Worm (Caenorhabditis elegans) whole organism, young adult: ENCODE results near the gene vnut-1.

ENCODE experiments used
- B0019.2 ChIP-seq: fragments of 200-800 bp; sonication (Bioruptor generic); conservative IDR thresholded peaks from 2 replicates; pipeline ENCODE4 v1.3.6; 2022; ENCODE audit warnings: missing genetic modification reagents, missing genetic modification characterization, missing compliant biosample characterization
- D2030.7 ChIP-seq: fragments of 200-800 bp; sonication (Bioruptor generic); IDR thresholded peaks from 2 replicates; pipeline ENCODE4 v1.3.6; 2022; ENCODE audit warnings: missing genetic modification reagents, missing genetic modification characterization, missing compliant biosample characterization
- F10E7.11 ChIP-seq: sonication (generic microtip); optimal IDR thresholded peaks from 2 replicates; lab custom pipeline; 2017; ENCODE audit warnings: mild to moderate bottlenecking, missing genetic modification characterization, moderate library complexity, missing compliant biosample characterization
- F23B12.7 ChIP-seq: sonication (generic microtip); optimal IDR thresholded peaks from 2 replicates; lab custom pipeline; 2017; ENCODE audit warnings: missing genetic modification characterization, mild to moderate bottlenecking, missing compliant biosample characterization, antibody characterized with exemption, moderate library complexity; ENCODE audit not compliant: insufficient read depth
- F33H1.4 ChIP-seq: fragments of 200-800 bp; sonication (Bioruptor generic); IDR thresholded peaks from 2 replicates; pipeline ENCODE4 v1.3.6; 2022; ENCODE audit warnings: missing genetic modification reagents, missing genetic modification characterization, missing compliant biosample characterization
- F55B11.4 ChIP-seq: sonication (generic microtip); optimal IDR thresholded peaks from 2 replicates; lab custom pipeline; 2016; ENCODE audit warnings: missing compliant biosample characterization, missing genetic modification characterization, borderline replicate concordance; ENCODE audit not compliant: insufficient read depth
- F57A8.1 ChIP-seq: fragments of 200-800 bp; sonication (Bioruptor generic); optimal IDR thresholded peaks from 2 replicates; lab custom pipeline; 2018; ENCODE audit warnings: mild to moderate bottlenecking, missing genetic modification characterization, moderate library complexity, missing compliant biosample characterization
- T07F8.4 ChIP-seq: sonication (generic microtip); optimal IDR thresholded peaks from 2 replicates; lab custom pipeline; 2016; ENCODE audit warnings: mild to moderate bottlenecking, missing genetic modification characterization, moderate library complexity, missing compliant biosample characterization
- T26A5.8 ChIP-seq: sonication (generic microtip); optimal IDR thresholded peaks from 2 replicates; lab custom pipeline; 2016; ENCODE audit warnings: missing genetic modification characterization, missing compliant biosample characterization
- Y95B8A.8 ChIP-seq: fragments of 200-800 bp; sonication (Bioruptor generic); IDR thresholded peaks from 2 replicates; pipeline ENCODE4 v1.3.6; 2022; ENCODE audit warnings: missing genetic modification reagents, missing genetic modification characterization, missing compliant biosample characterization
- akir-1 ChIP-seq: fragments of 200-800 bp; sonication (Bioruptor generic); optimal IDR thresholded peaks from 2 replicates; lab custom pipeline; 2018; ENCODE audit warnings: mild to moderate bottlenecking, missing genetic modification characterization, moderate library complexity, missing compliant biosample characterization
- bed-2 ChIP-seq: fragments of 200-800 bp; sonication (Bioruptor generic); IDR thresholded peaks from 2 replicates; pipeline ENCODE4 v1.3.6; 2022; ENCODE audit warnings: missing genetic modification reagents, missing genetic modification characterization, missing compliant biosample characterization
- ceh-40 ChIP-seq: fragments of 200-800 bp; sonication (Bioruptor generic); IDR thresholded peaks from 2 replicates; pipeline ENCODE4 v1.3.6; 2022; ENCODE audit warnings: missing genetic modification characterization, missing compliant biosample characterization
- ceh-58 ChIP-seq: fragments of 200-800 bp; sonication (Bioruptor generic); IDR thresholded peaks from 2 replicates; pipeline ENCODE4 v1.3.6; 2022; ENCODE audit warnings: missing genetic modification characterization, missing compliant biosample characterization
- ceh-91 ChIP-seq: fragments of 200-800 bp; sonication (Bioruptor generic); IDR thresholded peaks from 2 replicates; pipeline ENCODE4 v1.3.6; 2022; ENCODE audit warnings: missing genetic modification reagents, missing genetic modification characterization, missing compliant biosample characterization
- die-1 ChIP-seq: sonication (generic microtip); optimal IDR thresholded peaks from 2 replicates; lab custom pipeline; 2016; ENCODE audit warnings: missing genotype, mild to moderate bottlenecking, missing genetic modification characterization, missing compliant biosample characterization
- dpl-1 ChIP-seq: fragments of 150-350 bp; optimal IDR thresholded peaks from 2 replicates; lab custom pipeline; 2014; ENCODE audit warnings: missing biosample characterization, missing genetic modification reagents, missing genetic modification characterization
- efl-1 ChIP-seq: fragments of 150-350 bp; optimal IDR thresholded peaks from 2 replicates; lab custom pipeline; 2014; ENCODE audit warnings: missing biosample characterization, missing genetic modification reagents, missing genetic modification characterization
- him-1 ChIP-seq: sonication (generic microtip); optimal IDR thresholded peaks from 2 replicates; lab custom pipeline; 2016; ENCODE audit warnings: missing genotype, missing genetic modification reagents, missing genetic modification characterization, missing compliant biosample characterization
- hlh-12 ChIP-seq: sonication (generic microtip); optimal IDR thresholded peaks from 2 replicates; lab custom pipeline; 2016; ENCODE audit warnings: missing genetic modification characterization, missing compliant biosample characterization
- hmg-1.2 ChIP-seq: fragments of 200-800 bp; sonication (Bioruptor generic); IDR thresholded peaks from 2 replicates; pipeline ENCODE4 v1.3.6; 2022; ENCODE audit warnings: missing genetic modification reagents, missing genetic modification characterization, missing compliant biosample characterization
- lag-1 ChIP-seq: fragments of 200-800 bp; sonication (Bioruptor generic); IDR thresholded peaks from 2 replicates; pipeline ENCODE4 v1.3.6; 2022; ENCODE audit warnings: missing genetic modification reagents, missing genetic modification characterization, missing compliant biosample characterization
- lin-54 ChIP-seq: fragments of 200-800 bp; sonication (Bioruptor generic); optimal IDR thresholded peaks from 2 replicates; lab custom pipeline; 2018; ENCODE audit warnings: mild to moderate bottlenecking, missing genetic modification characterization, missing compliant biosample characterization
- lsl-1 ChIP-seq: fragments of 200-800 bp; sonication (Bioruptor generic); optimal IDR thresholded peaks from 2 replicates; lab custom pipeline; 2018; ENCODE audit warnings: mild to moderate bottlenecking, missing genetic modification characterization, moderate library complexity, missing compliant biosample characterization
- lsy-27 ChIP-seq: sonication (generic microtip); optimal IDR thresholded peaks from 2 replicates; lab custom pipeline; 2017; ENCODE audit warnings: missing genetic modification characterization, mild to moderate bottlenecking, missing compliant biosample characterization, antibody characterized with exemption, missing genotype, borderline replicate concordance; ENCODE audit not compliant: insufficient read depth
- madf-10 ChIP-seq: sonication (generic microtip); optimal IDR thresholded peaks from 2 replicates; lab custom pipeline; 2016; ENCODE audit warnings: mild to moderate bottlenecking, missing genetic modification characterization, missing compliant biosample characterization
- madf-6 ChIP-seq: fragments of 200-800 bp; sonication (Bioruptor generic); IDR thresholded peaks from 2 replicates; pipeline ENCODE4 v1.3.6; 2022; ENCODE audit warnings: missing genetic modification reagents, missing genetic modification characterization, missing compliant biosample characterization
- madf-8 ChIP-seq: fragments of 200-800 bp; sonication (Bioruptor generic); conservative IDR thresholded peaks from 2 replicates; pipeline ENCODE4 v1.3.6; 2022; ENCODE audit warnings: missing genetic modification reagents, missing genetic modification characterization, missing compliant biosample characterization
- mcd-1 ChIP-seq: fragments of 200-800 bp; sonication (Bioruptor generic); IDR thresholded peaks from 2 replicates; pipeline ENCODE4 v1.3.6; 2022; ENCODE audit warnings: missing genetic modification reagents, missing genetic modification characterization, missing compliant biosample characterization
- mel-28 ChIP-seq: sonication (generic microtip); optimal IDR thresholded peaks from 2 replicates; lab custom pipeline; 2016; ENCODE audit warnings: borderline replicate concordance, mild to moderate bottlenecking, missing genetic modification characterization, missing compliant biosample characterization
- nfyb-1 ChIP-seq: fragments of 200-800 bp; sonication (Bioruptor generic); IDR thresholded peaks from 2 replicates; pipeline ENCODE4 v1.3.6; 2022; ENCODE audit warnings: missing genetic modification reagents, missing genetic modification characterization, missing compliant biosample characterization
- nhr-120 ChIP-seq: fragments of 200-800 bp; sonication (Bioruptor generic); IDR thresholded peaks from 2 replicates; pipeline ENCODE4 v1.3.6; 2022; ENCODE audit warnings: missing genetic modification characterization, missing compliant biosample characterization
- nhr-80 ChIP-seq: sonication (generic microtip); optimal IDR thresholded peaks from 2 replicates; lab custom pipeline; 2016; ENCODE audit warnings: missing genetic modification characterization, missing compliant biosample characterization
- nhr-90 ChIP-seq: sonication (generic microtip); optimal IDR thresholded peaks from 2 replicates; lab custom pipeline; 2016; ENCODE audit warnings: missing genotype, mild to moderate bottlenecking, missing genetic modification characterization, missing compliant biosample characterization
- rec-8 ChIP-seq, 2 experiments: sonication (generic microtip); optimal IDR thresholded peaks; 2 replicates each; lab custom pipeline; 2016; ENCODE audit warnings: mild to moderate bottlenecking in 2 of 2, missing genetic modification characterization in 2 of 2, missing genetic modification reagents in 2 of 2, missing genotype in 2 of 2, missing biosample characterization in 1 of 2, missing compliant biosample characterization in 1 of 2, moderate library complexity in 1 of 2
- repo-1 ChIP-seq: sonication (generic microtip); optimal IDR thresholded peaks from 2 replicates; lab custom pipeline; 2017; ENCODE audit warnings: mild to moderate bottlenecking, missing genetic modification characterization, missing compliant biosample characterization
- rpc-1 ChIP-seq, 2 experiments: fragments of 150-350 bp in 1 of 2; sonication (generic microtip) in 1 of 2; optimal IDR thresholded peaks; 2 replicates each; lab custom pipeline; 2014 to 2018; ENCODE audit warnings: missing biosample characterization in 1 of 2, missing genetic modification characterization in 1 of 2, missing genetic modification reagents in 1 of 2, missing genotype in 1 of 2
- sdz-38 ChIP-seq: sonication (generic microtip); optimal IDR thresholded peaks from 2 replicates; lab custom pipeline; 2016; ENCODE audit warnings: missing genotype, missing genetic modification characterization, missing compliant biosample characterization
- snpc-1.1 ChIP-seq: sonication (generic microtip); optimal IDR thresholded peaks from 2 replicates; lab custom pipeline; 2017; ENCODE audit warnings: missing genetic modification characterization, mild to moderate bottlenecking, missing compliant biosample characterization, antibody characterized with exemption, moderate library complexity, missing genotype, missing genetic modification reagents; ENCODE audit not compliant: insufficient read depth
- snpc-1.3 ChIP-seq: sonication (generic microtip); optimal IDR thresholded peaks from 2 replicates; lab custom pipeline; 2017; ENCODE audit warnings: missing genetic modification characterization, mild to moderate bottlenecking, missing compliant biosample characterization, antibody characterized with exemption, moderate library complexity, missing genotype, missing genetic modification reagents; ENCODE audit not compliant: insufficient read depth
- snpc-3.4 ChIP-seq: sonication (generic microtip); optimal IDR thresholded peaks from 2 replicates; lab custom pipeline; 2017; ENCODE audit warnings: missing genetic modification characterization, mild to moderate bottlenecking, missing compliant biosample characterization, antibody characterized with exemption, moderate library complexity, missing genotype, missing genetic modification reagents
- tbp1 ChIP-seq: fragments of 200-800 bp; sonication (Bioruptor generic); optimal IDR thresholded peaks from 2 replicates; lab custom pipeline; 2018; ENCODE audit warnings: mild to moderate bottlenecking, missing genetic modification characterization, missing compliant biosample characterization
- tbx-9 ChIP-seq: sonication (generic microtip); optimal IDR thresholded peaks from 2 replicates; lab custom pipeline; 2016; ENCODE audit warnings: borderline replicate concordance, missing genetic modification characterization, inconsistent platforms, missing compliant biosample characterization
- tlf-1 ChIP-seq: fragments of 200-800 bp; sonication (Bioruptor generic); optimal IDR thresholded peaks from 2 replicates; lab custom pipeline; 2018; ENCODE audit warnings: mild to moderate bottlenecking, missing genetic modification characterization, missing compliant biosample characterization
- xnd-1 ChIP-seq: sonication (generic microtip); optimal IDR thresholded peaks from 2 replicates; lab custom pipeline; 2016; ENCODE audit warnings: missing genotype, missing genetic modification reagents, missing genetic modification characterization, missing compliant biosample characterization
- zfh-2 ChIP-seq: fragments of 200-800 bp; sonication (Bioruptor generic); conservative IDR thresholded peaks from 2 replicates; pipeline ENCODE4 v1.3.6; 2022; ENCODE audit warnings: missing genetic modification reagents, missing genetic modification characterization, missing compliant biosample characterization
- zim-3 ChIP-seq: sonication (generic microtip); optimal IDR thresholded peaks from 2 replicates; lab custom pipeline; 2017; ENCODE audit warnings: mild to moderate bottlenecking, missing genetic modification characterization, moderate library complexity, missing compliant biosample characterization
- ztf-22 ChIP-seq: fragments of 200-800 bp; sonication (Bioruptor generic); optimal IDR thresholded peaks from 2 replicates; lab custom pipeline; 2018; ENCODE audit warnings: mild to moderate bottlenecking, missing genetic modification characterization, moderate library complexity, missing compliant biosample characterization
- ztf-25 ChIP-seq: fragments of 200-800 bp; sonication (Bioruptor generic); IDR thresholded peaks from 2 replicates; pipeline ENCODE4 v1.3.6; 2022; ENCODE audit warnings: missing genetic modification reagents, missing genetic modification characterization, missing compliant biosample characterization

The vnut-1 gene

DNA sequence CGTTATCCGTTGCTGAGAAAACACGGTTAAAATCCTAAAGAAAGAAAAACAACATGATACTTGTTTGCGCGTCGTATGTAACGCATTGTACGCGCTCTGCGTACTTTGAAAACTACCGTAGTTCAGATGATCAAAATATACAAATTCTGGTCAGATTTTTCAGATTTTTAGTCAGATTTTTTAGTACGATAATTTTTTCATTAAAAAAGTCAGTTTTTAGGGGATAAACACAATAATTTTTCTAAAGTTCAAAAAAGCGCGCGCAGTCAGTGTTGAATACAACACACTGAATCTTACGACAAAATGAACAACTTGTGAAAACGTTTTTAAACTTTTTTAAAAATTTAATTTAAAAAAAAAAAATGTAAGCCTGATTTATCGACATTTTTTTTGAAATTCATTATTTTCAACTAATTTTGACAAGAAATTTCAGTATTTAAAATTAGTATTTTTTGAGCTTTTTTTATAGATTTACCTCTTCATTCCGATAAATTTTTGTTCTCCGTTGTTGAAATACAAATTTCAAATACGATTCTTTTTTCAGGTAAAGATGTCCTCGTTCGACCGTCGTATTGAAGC lies 34.1 kb downstream of the vnut-1 start, which contains the start of gene pot-2:
Gene pot-2, plus strand, starts transcription at position 529 of the 579 bp plus-strand sequence.
- TF ChIP-seq ceh-58 (GFP tag; lab: Robert Waterston, UW): no peak
- 0 out of 2 replicates have a peak, but pooled peaks have one; percentile 13 for TF ChIP-seq ceh-91 (GFP tag; lab: Robert Waterston, UW)
- TF ChIP-seq Y95B8A.8 (GFP tag; lab: Robert Waterston, UW): no peak
- peak; percentile 49 for TF ChIP-seq xnd-1
- TF ChIP-seq die-1 (tag; lab: Kevin White, UChicago): no peak
- TF ChIP-seq nhr-90: no peak
- TF ChIP-seq snpc-1.3: peak; percentile 16
- TF ChIP-seq lsl-1 (GFP tag; lab: Kevin White, UChicago): peak; percentile 87
- no peak for TF ChIP-seq him-1
- TF ChIP-seq snpc-3.4 (tag; lab: Kevin White, UChicago): no peak
- no peak for TF ChIP-seq F23B12.7 (tag; lab: Kevin White, UChicago)
- no peak for TF ChIP-seq bed-2
- no peak for TF ChIP-seq madf-10
- no peak for TF ChIP-seq ztf-22
- no peak for TF ChIP-seq tbp1 (GFP tag; lab: Kevin White, UChicago)
- TF ChIP-seq mel-28: no peak
- TF ChIP-seq nhr-80 (tag; lab: Kevin White, UChicago): no peak
- TF ChIP-seq D2030.7 (GFP tag; lab: Robert Waterston, UW): peak; percentile 50; the same call in 1 of the 2 replicates
- no peak for TF ChIP-seq zfh-2 (GFP tag; lab: Robert Waterston, UW)
- TF ChIP-seq ceh-40 (GFP tag; lab: Robert Waterston, UW): no peak
- no peak for TF ChIP-seq F57A8.1
- 0 out of 2 replicates have a peak, but pooled peaks have one; percentile 17 for TF ChIP-seq F33H1.4 (GFP tag; lab: Robert Waterston, UW)
- TF ChIP-seq B0019.2 (GFP tag; lab: Robert Waterston, UW): no peak
- peak; percentile 26 for TF ChIP-seq lin-54 (GFP tag; lab: Kevin White, UChicago)
- peak; percentile 58 for TF ChIP-seq madf-8 (GFP tag; lab: Robert Waterston, UW)
- no peak for TF ChIP-seq sdz-38
- TF ChIP-seq rpc-1 (optimal IDR thresholded peaks at IDR 0.05; lab: Kevin White, UChicago): no peak
- TF ChIP-seq rpc-1 (tag; optimal IDR thresholded peaks at IDR 0.05; lab: Kevin White, UChicago): no peak
- no peak for TF ChIP-seq lsy-27 (tag; lab: Kevin White, UChicago)
- TF ChIP-seq hlh-12 (tag; lab: Kevin White, UChicago): no peak
- no peak for TF ChIP-seq F55B11.4
- TF ChIP-seq hmg-1.2 (GFP tag; lab: Robert Waterston, UW): no peak
- no peak for TF ChIP-seq rec-8 (tag; optimal IDR thresholded peaks at IDR 0.05; lab: Kevin White, UChicago)
- peak; percentile 75 for TF ChIP-seq efl-1 (GFP tag; lab: Kevin White, UChicago)
- TF ChIP-seq madf-6: peak; percentile 80
- TF ChIP-seq dpl-1: no peak
- no peak for TF ChIP-seq zim-3 (tag; lab: Kevin White, UChicago)
- TF ChIP-seq F10E7.11 (tag; lab: Kevin White, UChicago): no peak
- TF ChIP-seq tlf-1 (GFP tag; lab: Kevin White, UChicago): no peak

DNA sequence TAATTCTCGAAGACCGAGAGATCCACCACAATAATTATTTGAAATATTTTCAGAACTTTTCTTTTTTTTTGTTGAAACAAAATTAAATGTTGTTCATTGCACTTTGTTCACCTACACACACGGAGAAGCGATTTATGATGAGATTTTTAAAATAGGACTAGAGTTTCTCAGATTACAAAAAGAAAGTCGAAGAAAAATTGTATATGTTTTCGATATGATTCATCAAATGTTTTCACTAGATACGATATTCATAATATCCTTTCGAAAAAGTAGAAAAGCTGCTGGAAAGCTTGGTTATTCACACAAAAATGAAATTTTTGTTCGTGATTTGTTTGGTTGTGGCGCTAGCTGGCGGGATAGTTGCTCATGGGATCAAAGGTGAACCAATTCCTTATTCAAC lies 35.4 kb downstream of the vnut-1 start, which contains the start of gene F57C2.4:
Gene F57C2.4, plus strand, starts transcription at position 301 of the 400 bp plus-strand sequence.
- TF ChIP-seq tbx-9 (tag; lab: Kevin White, UChicago): no peak
- no peak for TF ChIP-seq T07F8.4 (tag; lab: Kevin White, UChicago)
- TF ChIP-seq zim-3 (tag; lab: Kevin White, UChicago): no peak
- no peak for TF ChIP-seq repo-1 (tag; lab: Kevin White, UChicago)
- no peak for TF ChIP-seq lag-1 (GFP tag; lab: Robert Waterston, UW)
- TF ChIP-seq nhr-120 (GFP tag; lab: Robert Waterston, UW): no peak
- TF ChIP-seq ztf-25 (GFP tag; lab: Robert Waterston, UW): no peak
- TF ChIP-seq nfyb-1 (GFP tag; lab: Robert Waterston, UW): no peak
- TF ChIP-seq T26A5.8: no peak
- TF ChIP-seq akir-1 (GFP tag; lab: Kevin White, UChicago): no peak
- no peak for TF ChIP-seq mcd-1
- no peak for TF ChIP-seq snpc-1.1 (tag; lab: Kevin White, UChicago)
- no peak for TF ChIP-seq F10E7.11 (tag; lab: Kevin White, UChicago)
- TF ChIP-seq hlh-12 (tag; lab: Kevin White, UChicago): no peak
